Worm (Caenorhabditis elegans) whole organism, L2 larva: ENCODE results near the gene C45B11.9.

Experiments
- ceh-82 ChIP-seq: fragments of 150-350 bp; optimal IDR thresholded peaks from 2 replicates; lab custom pipeline; 2014; ENCODE audit warnings: missing biosample characterization, missing genetic modification characterization
- dmd-4 ChIP-seq: sonication (generic microtip); optimal IDR thresholded peaks from 2 replicates; lab custom pipeline; 2017; ENCODE audit warnings: missing biosample characterization, missing genetic modification characterization
- elt-1 ChIP-seq: fragments of 150-350 bp; optimal IDR thresholded peaks from 2 replicates; lab custom pipeline; 2014; ENCODE audit warnings: missing biosample characterization, missing genetic modification characterization
- lin-13 ChIP-seq: fragments of 150-350 bp; optimal IDR thresholded peaks from 2 replicates; lab custom pipeline; 2014; ENCODE audit warnings: missing biosample characterization, missing genetic modification reagents, missing genetic modification characterization
- nhr-12 ChIP-seq: fragments of 150-350 bp; optimal IDR thresholded peaks from 2 replicates; lab custom pipeline; 2014; ENCODE audit warnings: missing biosample characterization, missing genetic modification characterization
- nhr-237 ChIP-seq: fragments of 150-350 bp; optimal IDR thresholded peaks from 2 replicates; lab custom pipeline; 2014; ENCODE audit warnings: missing biosample characterization, missing genetic modification characterization

DNA sequence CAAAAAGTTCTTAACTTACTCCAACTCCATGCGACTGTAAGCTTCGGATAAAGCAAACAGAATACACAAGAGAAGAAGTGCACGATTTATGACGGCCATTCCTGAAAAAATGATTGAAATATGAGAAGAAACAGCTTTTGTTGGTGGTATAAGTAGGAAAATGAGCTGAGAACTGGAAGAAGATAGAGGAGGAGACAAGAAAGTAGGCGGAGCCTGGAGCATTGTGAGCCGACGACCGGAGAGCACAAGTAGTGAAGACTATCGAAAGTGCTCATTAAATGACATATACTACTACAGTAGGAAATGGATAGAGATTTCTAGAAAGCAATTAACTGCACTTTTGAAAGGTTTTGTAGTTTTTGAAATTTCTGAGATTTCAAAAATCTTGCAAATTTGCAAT, 25.4 kb downstream of the C45B11.9 start, which contains the start of gene nlp-80:
- TF ChIP-seq ceh-82 (tag; lab: Kevin White, UChicago) (no peak), nhr-237 (tag; lab: Kevin White, UChicago) (no peak), dmd-4 (tag; lab: Kevin White, UChicago) (no peak), lin-13 (GFP tag; lab: Kevin White, UChicago) (no peak), nhr-12 (tag; lab: Kevin White, UChicago) (no peak), elt-1 (tag; lab: Kevin White, UChicago) (no peak)
